Fruit fly (Drosophila melanogaster) whole organism: Measurements from ENCODE around the gene Lerp.

Experiments used
- CG8478 ChIP-seq: fragments of >200 bp; optimal IDR thresholded peaks from 2 replicates; lab custom pipeline; 2018; ENCODE audit warnings: inconsistent platforms
- Dll ChIP-seq: fragments of >200 bp; optimal IDR thresholded peaks from 2 replicates; lab custom pipeline; 2017
- EcR ChIP-seq, 2 experiments: fragments of >200 bp; optimal IDR thresholded peaks; 2 replicates each; lab custom pipeline; 2017; ENCODE audit warnings: missing biosample characterization in 2 of 2, missing genetic modification characterization in 2 of 2, missing genetic modification reagents in 2 of 2
- pan ChIP-seq: fragments of >200 bp; optimal IDR thresholded peaks from 2 replicates; lab custom pipeline; 2017
- psq ChIP-seq: fragments of >200 bp; optimal IDR thresholded peaks from 2 replicates; lab custom pipeline; 2017
- usp ChIP-seq: fragments of >200 bp; optimal IDR thresholded peaks from 2 replicates; lab custom pipeline; 2017; ENCODE audit warnings: missing biosample characterization, missing genetic modification characterization, mixed read lengths

Lerp gene

dm6 chr3R:26862848-26863448 lies at the start of gene Lerp, which contains the start of gene IntS12:
TSS of gene Lerp (minus strand) at chr3R:26863130.
TSS of gene IntS12 (plus strand) at chr3R:26863376.
- no peak for TF ChIP-seq CG8478 (lab: Kevin White, UChicago)
- TF ChIP-seq pan (lab: Kevin White, UChicago), result no peak
- TF ChIP-seq psq, result no peak
- no peak for TF ChIP-seq EcR (GFP tag; optimal IDR thresholded peaks at IDR 0.05; lab: Kevin White, UChicago)
- no peak for TF ChIP-seq usp
- no peak for TF ChIP-seq Dll

dm6 chr3R:26912615-26913014 lies 49.7 kb upstream of the Lerp start, which contains the start of gene Ets97D:
TSS of gene Ets97D (minus strand) at chr3R:26912886.
- TF ChIP-seq Dll (no peak), usp (no peak), CG8478 (lab: Kevin White, UChicago) (no peak), EcR (GFP tag; optimal IDR thresholded peaks at IDR 0.05; lab: Kevin White, UChicago) (no peak), pan (lab: Kevin White, UChicago) (no peak), psq (no peak)

dm6 chr3R:26908750-26909149 lies 45.8 kb upstream of the Lerp start:
- no peak for TF ChIP-seq Dll
- no peak for TF ChIP-seq psq
- no peak for TF ChIP-seq usp
- no peak for TF ChIP-seq pan (lab: Kevin White, UChicago)
- TF ChIP-seq CG8478 (lab: Kevin White, UChicago), result no peak
- no peak for TF ChIP-seq EcR (GFP tag; optimal IDR thresholded peaks at IDR 0.05; lab: Kevin White, UChicago)

- TF ChIP-seq Dll, result no peak
- no peak for TF ChIP-seq EcR (GFP tag; optimal IDR thresholded peaks at IDR 0.05; lab: Kevin White, UChicago)
- no peak for TF ChIP-seq pan (lab: Kevin White, UChicago)
- no peak for TF ChIP-seq psq
- no peak for TF ChIP-seq CG8478 (lab: Kevin White, UChicago)
- TF ChIP-seq usp, result no peak
These were observed 44.0 kb upstream of the Lerp start for dm6 chr3R:26906711-26907510.

dm6 chr3R:26906034-26906433 lies 43.1 kb upstream of the Lerp start:
- TF ChIP-seq EcR (GFP tag; optimal IDR thresholded peaks at IDR 0.05; lab: Kevin White, UChicago), result no peak
- TF ChIP-seq pan (lab: Kevin White, UChicago), result no peak
- no peak for TF ChIP-seq Dll
- no peak for TF ChIP-seq usp
- no peak for TF ChIP-seq psq
- TF ChIP-seq CG8478 (lab: Kevin White, UChicago), result no peak

dm6 chr3R:26899982-26900381 lies 37.1 kb upstream of the Lerp start:
- no peak for TF ChIP-seq psq
- TF ChIP-seq Dll, result no peak
- no peak for TF ChIP-seq usp
- TF ChIP-seq EcR (GFP tag; optimal IDR thresholded peaks at IDR 0.05; lab: Kevin White, UChicago), result no peak
- no peak for TF ChIP-seq CG8478 (lab: Kevin White, UChicago)
- TF ChIP-seq pan (lab: Kevin White, UChicago), result peak; percentile 49

- TF ChIP-seq CG8478 (lab: Kevin White, UChicago) (no peak), psq (no peak), pan (lab: Kevin White, UChicago) (no peak)
These were observed 34.4 kb upstream of the Lerp start for dm6 chr3R:26897302-26897701.

- no peak for TF ChIP-seq EcR (GFP tag; optimal IDR thresholded peaks at IDR 0.05; lab: Kevin White, UChicago)
- TF ChIP-seq psq, result no peak
- TF ChIP-seq usp, result no peak
- TF ChIP-seq Dll, result no peak
- TF ChIP-seq pan (lab: Kevin White, UChicago), result no peak
- no peak for TF ChIP-seq CG8478 (lab: Kevin White, UChicago)
These were observed 33.3 kb upstream of the Lerp start for dm6 chr3R:26896260-26896659.

dm6 chr3R:26893621-26894316 lies 30.8 kb upstream of the Lerp start:
- TF ChIP-seq Dll, result no peak
- TF ChIP-seq CG8478 (lab: Kevin White, UChicago), result no peak
- TF ChIP-seq usp, result no peak
- peak in 1 of 2 experiments; percentile 76 for TF ChIP-seq EcR (GFP tag; optimal IDR thresholded peaks at IDR 0.05; lab: Kevin White, UChicago)

dm6 chr3R:26892764-26893163 lies 29.8 kb upstream of the Lerp start:
- TF ChIP-seq psq (no peak), Dll (no peak), pan (lab: Kevin White, UChicago) (no peak), usp (no peak), EcR (GFP tag; optimal IDR thresholded peaks at IDR 0.05; lab: Kevin White, UChicago) (peak in 1 of 2 experiments; percentile 34)

- TF ChIP-seq Dll (no peak), pan (lab: Kevin White, UChicago) (no peak), EcR (GFP tag; optimal IDR thresholded peaks at IDR 0.05; lab: Kevin White, UChicago) (no peak), CG8478 (lab: Kevin White, UChicago) (no peak), usp (no peak), psq (no peak)
These were observed 27.6 kb upstream of the Lerp start for dm6 chr3R:26890499-26890898.

- TF ChIP-seq pan (lab: Kevin White, UChicago) (no peak), psq (no peak), CG8478 (lab: Kevin White, UChicago) (no peak), Dll (no peak), EcR (GFP tag; optimal IDR thresholded peaks at IDR 0.05; lab: Kevin White, UChicago) (no peak)
These were observed 27.2 kb upstream of the Lerp start for dm6 chr3R:26890088-26890487.
